Worm (Caenorhabditis elegans) whole organism, young adult: Measurements from ENCODE around the gene str-125.

Experiments
- B0035.1 ChIP-seq: sonication (generic microtip); optimal IDR thresholded peaks from 2 replicates; lab custom pipeline; 2016; ENCODE audit warnings: missing genetic modification characterization, mild to moderate bottlenecking, missing compliant biosample characterization, missing genotype, missing genetic modification reagents
- B0336.3 ChIP-seq: fragments of 200-800 bp; sonication (Bioruptor generic); IDR thresholded peaks from 2 replicates; pipeline ENCODE4 v1.3.6; 2022; ENCODE audit warnings: missing genetic modification characterization, missing compliant biosample characterization
- C17E4.6 ChIP-seq: fragments of 200-800 bp; sonication (Bioruptor generic); IDR thresholded peaks from 2 replicates; pipeline ENCODE4 v1.3.6; 2022; ENCODE audit warnings: missing genetic modification reagents, missing genetic modification characterization, missing compliant biosample characterization
- F23B12.7 ChIP-seq: sonication (generic microtip); optimal IDR thresholded peaks from 2 replicates; lab custom pipeline; 2017; ENCODE audit warnings: missing genetic modification characterization, mild to moderate bottlenecking, missing compliant biosample characterization, antibody characterized with exemption, moderate library complexity; ENCODE audit not compliant: insufficient read depth
- F37B4.10 ChIP-seq: fragments of 200-800 bp; sonication (Bioruptor generic); IDR thresholded peaks from 2 replicates; pipeline ENCODE4 v1.3.6; 2022; ENCODE audit warnings: missing genetic modification characterization, missing compliant biosample characterization
- F52B5.7 ChIP-seq: sonication (generic microtip); optimal IDR thresholded peaks from 2 replicates; lab custom pipeline; 2016; ENCODE audit warnings: mild to moderate bottlenecking, missing genetic modification characterization, missing compliant biosample characterization
- F55B11.4 ChIP-seq: sonication (generic microtip); optimal IDR thresholded peaks from 2 replicates; lab custom pipeline; 2016; ENCODE audit warnings: missing compliant biosample characterization, missing genetic modification characterization, borderline replicate concordance; ENCODE audit not compliant: insufficient read depth
- F57C9.4 ChIP-seq: sonication (generic microtip); optimal IDR thresholded peaks from 2 replicates; lab custom pipeline; 2017; ENCODE audit warnings: mild to moderate bottlenecking, missing genetic modification characterization, missing compliant biosample characterization
- K11D2.4 ChIP-seq: fragments of 200-800 bp; sonication (Bioruptor generic); IDR thresholded peaks from 2 replicates; pipeline ENCODE4 v1.3.6; 2022; ENCODE audit warnings: missing genetic modification reagents, missing genetic modification characterization, missing compliant biosample characterization
- Y53F4B.3 ChIP-seq: fragments of 200-800 bp; sonication (Bioruptor generic); IDR thresholded peaks from 2 replicates; pipeline ENCODE4 v1.3.6; 2022; ENCODE audit warnings: missing genetic modification reagents, missing genetic modification characterization, missing compliant biosample characterization
- Y53G8AR.9 ChIP-seq: fragments of 200-800 bp; sonication (Bioruptor generic); conservative IDR thresholded peaks from 2 replicates; pipeline ENCODE4 v1.3.6; 2022; ENCODE audit warnings: missing genetic modification reagents, missing genetic modification characterization, missing compliant biosample characterization
- Y79H2A.3 ChIP-seq: fragments of 200-800 bp; sonication (Bioruptor generic); conservative IDR thresholded peaks from 2 replicates; pipeline ENCODE4 v1.3.6; 2022; ENCODE audit warnings: missing genetic modification reagents, missing genetic modification characterization, missing compliant biosample characterization
- aptf-2 ChIP-seq: fragments of 200-800 bp; sonication (Bioruptor generic); conservative IDR thresholded peaks from 2 replicates; pipeline ENCODE4 v1.3.6; 2022; ENCODE audit warnings: missing genetic modification reagents, missing genetic modification characterization, missing compliant biosample characterization
- aptf-3 ChIP-seq: fragments of 200-800 bp; sonication (Bioruptor generic); IDR thresholded peaks from 2 replicates; pipeline ENCODE4 v1.3.6; 2022; ENCODE audit warnings: missing genetic modification characterization, missing compliant biosample characterization
- athp-1 ChIP-seq: sonication (generic microtip); optimal IDR thresholded peaks from 2 replicates; lab custom pipeline; 2017; ENCODE audit warnings: mild to moderate bottlenecking, missing genetic modification characterization, missing compliant biosample characterization
- attf-5 ChIP-seq: fragments of 200-800 bp; sonication (Bioruptor generic); optimal IDR thresholded peaks from 2 replicates; lab custom pipeline; 2018; ENCODE audit warnings: mild to moderate bottlenecking, missing genetic modification characterization, missing compliant biosample characterization
- ceh-79 ChIP-seq: sonication (generic microtip); optimal IDR thresholded peaks from 2 replicates; lab custom pipeline; 2017; ENCODE audit warnings: mild to moderate bottlenecking, missing genetic modification characterization, missing compliant biosample characterization
- dpl-1 ChIP-seq: fragments of 150-350 bp; optimal IDR thresholded peaks from 2 replicates; lab custom pipeline; 2014; ENCODE audit warnings: missing biosample characterization, missing genetic modification reagents, missing genetic modification characterization
- egrh-3 ChIP-seq: fragments of 200-800 bp; sonication (Bioruptor generic); IDR thresholded peaks from 2 replicates; pipeline ENCODE4 v1.3.6; 2022; ENCODE audit warnings: missing genetic modification reagents, missing genetic modification characterization, missing compliant biosample characterization
- ekl-4 ChIP-seq: fragments of 200-800 bp; sonication (Bioruptor generic); IDR thresholded peaks from 2 replicates; pipeline ENCODE4 v1.3.6; 2022; ENCODE audit warnings: missing genetic modification reagents, missing genetic modification characterization, missing compliant biosample characterization
- ets-4 ChIP-seq: fragments of 200-800 bp; sonication (Bioruptor generic); optimal IDR thresholded peaks from 2 replicates; lab custom pipeline; 2018; ENCODE audit warnings: mild to moderate bottlenecking, missing genetic modification characterization, missing compliant biosample characterization
- fkh-3 ChIP-seq: sonication (generic microtip); optimal IDR thresholded peaks from 2 replicates; lab custom pipeline; 2016; ENCODE audit warnings: mild to moderate bottlenecking, missing genetic modification characterization, missing compliant biosample characterization
- hlh-12 ChIP-seq: sonication (generic microtip); optimal IDR thresholded peaks from 2 replicates; lab custom pipeline; 2016; ENCODE audit warnings: missing genetic modification characterization, missing compliant biosample characterization
- hlh-26 ChIP-seq: fragments of 200-800 bp; sonication (Bioruptor generic); conservative IDR thresholded peaks from 2 replicates; pipeline ENCODE4 v1.3.6; 2022; ENCODE audit warnings: missing genetic modification reagents, missing genetic modification characterization, missing compliant biosample characterization
- hmg-1.2 ChIP-seq: fragments of 200-800 bp; sonication (Bioruptor generic); IDR thresholded peaks from 2 replicates; pipeline ENCODE4 v1.3.6; 2022; ENCODE audit warnings: missing genetic modification reagents, missing genetic modification characterization, missing compliant biosample characterization
- hmg-20 ChIP-seq: fragments of 200-800 bp; sonication (Bioruptor generic); IDR thresholded peaks from 2 replicates; pipeline ENCODE4 v1.3.6; 2022; ENCODE audit warnings: missing genetic modification reagents, missing genetic modification characterization, missing compliant biosample characterization
- let-607 ChIP-seq, 2 experiments: fragments of 200-800 bp in 1 of 2; sonication (Bioruptor generic) in 1 of 2; sonication (generic microtip) in 1 of 2; optimal IDR thresholded peaks; 2 replicates each; lab custom pipeline; 2016 to 2018; ENCODE audit warnings: mild to moderate bottlenecking in 2 of 2, missing compliant biosample characterization in 2 of 2, missing genetic modification characterization in 2 of 2, moderate library complexity in 2 of 2, missing genotype in 1 of 2
- madf-6 ChIP-seq: fragments of 200-800 bp; sonication (Bioruptor generic); IDR thresholded peaks from 2 replicates; pipeline ENCODE4 v1.3.6; 2022; ENCODE audit warnings: missing genetic modification reagents, missing genetic modification characterization, missing compliant biosample characterization
- madf-8 ChIP-seq: fragments of 200-800 bp; sonication (Bioruptor generic); conservative IDR thresholded peaks from 2 replicates; pipeline ENCODE4 v1.3.6; 2022; ENCODE audit warnings: missing genetic modification reagents, missing genetic modification characterization, missing compliant biosample characterization
- mxl-1 ChIP-seq: sonication (generic microtip); optimal IDR thresholded peaks from 2 replicates; lab custom pipeline; 2016; ENCODE audit warnings: missing genetic modification characterization, missing compliant biosample characterization
- nfyb-1 ChIP-seq: fragments of 200-800 bp; sonication (Bioruptor generic); IDR thresholded peaks from 2 replicates; pipeline ENCODE4 v1.3.6; 2022; ENCODE audit warnings: missing genetic modification reagents, missing genetic modification characterization, missing compliant biosample characterization
- nhr-179 ChIP-seq: sonication (generic microtip); optimal IDR thresholded peaks from 2 replicates; lab custom pipeline; 2016; ENCODE audit warnings: mild to moderate bottlenecking, missing genetic modification characterization, missing compliant biosample characterization
- nhr-80 ChIP-seq: sonication (generic microtip); optimal IDR thresholded peaks from 2 replicates; lab custom pipeline; 2016; ENCODE audit warnings: missing genetic modification characterization, missing compliant biosample characterization
- repo-1 ChIP-seq: sonication (generic microtip); optimal IDR thresholded peaks from 2 replicates; lab custom pipeline; 2017; ENCODE audit warnings: mild to moderate bottlenecking, missing genetic modification characterization, missing compliant biosample characterization
- sea-2 ChIP-seq: fragments of 200-800 bp; sonication (Bioruptor generic); IDR thresholded peaks from 2 replicates; pipeline ENCODE4 v1.3.6; 2022; ENCODE audit warnings: missing genetic modification characterization, missing compliant biosample characterization
- snpc-4 ChIP-seq, 5 experiments: fragments of 150-350 bp in 1 of 5; sonication (generic microtip) in 4 of 5; optimal IDR thresholded peaks; 2 replicates each; lab custom pipeline; 2014 to 2018; ENCODE audit warnings: missing genetic modification characterization in 5 of 5, missing biosample characterization in 3 of 5, antibody characterized with exemption in 2 of 5, mild to moderate bottlenecking in 2 of 5, missing compliant biosample characterization in 2 of 5, missing genotype in 2 of 5, moderate library complexity in 2 of 5, missing genetic modification reagents in 1 of 5
- sptf-2 ChIP-seq: fragments of 200-800 bp; sonication (Bioruptor generic); optimal IDR thresholded peaks from 2 replicates; lab custom pipeline; 2018; ENCODE audit warnings: mild to moderate bottlenecking, missing genetic modification characterization, missing compliant biosample characterization
- unc-62 ChIP-seq: fragments of 150-350 bp; optimal IDR thresholded peaks from 2 replicates; lab custom pipeline; 2014; ENCODE audit warnings: missing biosample characterization, missing genetic modification reagents, missing genetic modification characterization
- zfh-2 ChIP-seq: fragments of 200-800 bp; sonication (Bioruptor generic); conservative IDR thresholded peaks from 2 replicates; pipeline ENCODE4 v1.3.6; 2022; ENCODE audit warnings: missing genetic modification reagents, missing genetic modification characterization, missing compliant biosample characterization
- ztf-18 ChIP-seq: sonication (generic microtip); optimal IDR thresholded peaks from 2 replicates; lab custom pipeline; 2016; ENCODE audit warnings: missing genotype, mild to moderate bottlenecking, missing genetic modification characterization, missing compliant biosample characterization
- ztf-25 ChIP-seq: fragments of 200-800 bp; sonication (Bioruptor generic); IDR thresholded peaks from 2 replicates; pipeline ENCODE4 v1.3.6; 2022; ENCODE audit warnings: missing genetic modification reagents, missing genetic modification characterization, missing compliant biosample characterization
- ztf-28 ChIP-seq: fragments of 200-800 bp; sonication (Bioruptor generic); IDR thresholded peaks from 2 replicates; pipeline ENCODE4 v1.3.6; 2022; ENCODE audit warnings: missing genetic modification reagents, missing genetic modification characterization, missing compliant biosample characterization

The str-125 gene

DNA sequence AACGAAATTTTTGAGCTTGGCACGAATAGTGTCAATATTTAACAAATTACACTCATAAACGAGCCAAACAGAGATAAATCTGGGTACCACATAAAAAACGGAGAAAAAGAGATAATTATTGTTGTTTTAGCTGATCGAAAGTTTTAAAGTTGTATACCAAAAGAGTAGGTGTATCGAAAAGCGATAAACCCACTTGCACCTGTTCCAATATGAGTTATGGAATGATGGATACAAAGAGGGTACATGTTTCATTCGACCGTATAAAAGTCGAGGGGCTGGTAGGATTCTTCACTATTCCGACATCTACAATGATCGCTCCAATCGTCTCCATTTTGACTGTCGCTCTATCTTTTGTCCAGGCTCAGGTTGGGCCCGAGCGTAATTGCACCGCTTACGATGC, 16.5 kb upstream of the str-125 start, which contains the start of gene ZK218.1:
TSS of gene ZK218.1 (plus strand) at position 301 of the 400 bp plus-strand sequence.
- TF ChIP-seq F37B4.10 (no peak), madf-6 (no peak), B0336.3 (GFP tag; lab: Robert Waterston, UW) (no peak), nhr-179 (tag; lab: Kevin White, UChicago) (no peak), aptf-3 (GFP tag; lab: Robert Waterston, UW) (no peak)
- TF ChIP-seq, all 124 proteins: peak for 0

DNA sequence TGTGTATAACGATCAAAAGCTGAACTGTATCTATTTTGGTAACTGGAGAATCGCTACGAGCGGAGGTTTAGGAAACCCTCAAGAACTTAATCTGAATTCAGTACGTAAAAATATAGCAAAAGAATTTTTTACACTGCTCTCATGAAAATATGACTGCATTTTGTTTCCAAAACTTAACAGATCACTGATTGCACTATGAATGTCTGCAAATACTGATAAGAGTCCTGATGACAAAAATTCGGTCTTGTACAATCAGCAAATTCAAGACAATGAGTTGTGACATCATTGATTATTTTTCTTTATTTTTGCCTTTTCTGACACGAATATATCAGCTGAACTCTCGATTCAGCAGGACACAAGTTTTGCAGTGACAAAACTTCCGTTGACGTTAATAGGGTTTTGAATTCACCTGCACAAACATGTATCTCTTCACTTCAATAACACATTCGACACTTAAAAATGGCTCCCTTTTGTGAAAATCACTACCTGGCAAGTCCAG, 14.2 kb upstream of the str-125 start, which contains the start of gene srh-237:
TSS of gene srh-237 (plus strand) at position 449 of the 499 bp plus-strand sequence.
- TF ChIP-seq ceh-79 (tag; lab: Kevin White, UChicago) = no peak
- TF ChIP-seq ztf-28 = no peak
- no peak for TF ChIP-seq Y53F4B.3
- TF ChIP-seq fkh-3 = no peak
- TF ChIP-seq unc-62 (GFP tag; lab: Kevin White, UChicago) = no peak
- no peak for TF ChIP-seq aptf-3 (GFP tag; lab: Robert Waterston, UW)
- TF ChIP-seq mxl-1 = no peak
- TF ChIP-seq ets-4 (GFP tag; lab: Kevin White, UChicago) = no peak
- TF ChIP-seq Y79H2A.3 (GFP tag; lab: Robert Waterston, UW) = no peak
- no peak for TF ChIP-seq zfh-2
- TF ChIP-seq B0035.1 (tag; lab: Kevin White, UChicago) = no peak
- TF ChIP-seq hmg-1.2 (GFP tag; lab: Robert Waterston, UW) = no peak
- no peak for TF ChIP-seq snpc-4 (GFP tag; optimal IDR thresholded peaks at IDR 0.05; lab: Kevin White, UChicago)
- peak in 1 of 4 experiments; percentile 25 for TF ChIP-seq snpc-4 (tag; optimal IDR thresholded peaks at IDR 0.05; lab: Kevin White, UChicago)
- peak; percentile 67 for TF ChIP-seq nhr-80 (tag; lab: Kevin White, UChicago)

DNA sequence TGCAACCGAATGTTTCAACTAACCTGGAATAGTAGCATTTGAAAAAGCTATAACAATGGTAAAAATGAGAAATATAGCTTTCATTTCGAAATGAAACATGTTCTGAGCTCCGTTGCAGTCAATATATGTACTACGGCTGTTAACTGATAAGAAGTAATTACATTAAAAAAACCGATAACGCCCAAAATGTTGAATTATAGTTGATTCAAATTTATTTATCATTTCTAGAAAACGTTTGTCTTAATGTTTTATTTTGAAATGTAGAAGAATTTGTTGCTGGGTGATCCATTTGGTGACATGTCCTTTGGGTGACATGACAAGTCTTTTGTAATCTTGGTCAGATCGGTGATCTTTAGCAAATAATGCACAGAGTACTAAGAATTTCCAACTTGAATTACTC, 13.5 kb upstream of the str-125 start, which contains the start of gene T05E12.6:
TSS of gene T05E12.6 (minus strand) at position 101 of the 400 bp plus-strand sequence.
- TF ChIP-seq sea-2 (GFP tag; lab: Robert Waterston, UW) (no peak), F57C9.4 (tag; lab: Kevin White, UChicago) (no peak), hlh-26 (no peak), F23B12.7 (no peak), Y53G8AR.9 (GFP tag; lab: Robert Waterston, UW) (no peak), repo-1 (tag; lab: Kevin White, UChicago) (no peak), C17E4.6 (GFP tag; lab: Robert Waterston, UW) (no peak), hmg-20 (GFP tag; lab: Robert Waterston, UW) (no peak), athp-1 (tag; lab: Kevin White, UChicago) (no peak), attf-5 (GFP tag; lab: Kevin White, UChicago) (no peak), ztf-18 (tag; lab: Kevin White, UChicago) (no peak), K11D2.4 (GFP tag; lab: Robert Waterston, UW) (no peak), nhr-179 (tag; lab: Kevin White, UChicago) (no peak), ekl-4 (GFP tag; lab: Robert Waterston, UW) (no peak), aptf-3 (GFP tag; lab: Robert Waterston, UW) (no peak), dpl-1 (no peak), let-607 (tag; optimal IDR thresholded peaks at IDR 0.05; lab: Kevin White, UChicago) (no peak), F52B5.7 (no peak)
- TF ChIP-seq, all 124 proteins: peak for 0

DNA sequence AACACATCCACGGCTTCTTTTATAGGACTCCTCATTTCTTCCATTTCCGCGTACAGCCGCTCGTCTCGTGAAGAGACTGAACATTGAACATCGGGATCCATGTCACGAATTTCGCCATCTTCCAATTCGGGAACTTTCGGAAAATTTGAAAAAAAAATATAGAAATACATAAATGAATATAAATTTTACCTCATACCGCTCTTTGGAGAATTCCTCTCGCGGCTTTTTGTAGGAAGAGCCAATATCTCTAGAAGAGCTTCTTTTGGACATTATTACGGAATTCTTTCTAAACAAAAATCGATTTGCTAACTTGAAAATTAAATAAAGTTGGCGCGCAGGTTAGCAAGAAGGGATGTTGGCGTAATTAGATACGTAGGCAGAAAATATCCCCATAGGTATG, 6.9 kb upstream of the str-125 start, which contains the start of gene T05E12.9:
TSS of gene T05E12.9 (minus strand) at position 101 of the 400 bp plus-strand sequence.
- no peak for TF ChIP-seq sea-2 (GFP tag; lab: Robert Waterston, UW)
- TF ChIP-seq F55B11.4 (tag; lab: Kevin White, UChicago) = no peak
- no peak for TF ChIP-seq madf-8
- no peak for TF ChIP-seq ztf-25 (GFP tag; lab: Robert Waterston, UW)
- TF ChIP-seq nfyb-1 = no peak
- no peak for TF ChIP-seq egrh-3
- no peak for TF ChIP-seq sptf-2
- no peak for TF ChIP-seq aptf-2
- TF ChIP-seq hlh-12 (tag; lab: Kevin White, UChicago) = no peak
